Fruit fly (Drosophila melanogaster): ENCODE measurements around the gene crp.

dm6 chr2L:16307026-16307703, 19.6 kb upstream of the crp start, which contains the start of the genes CG5861 and Syx5:
- TF ChIP-seq gl (tag; optimal IDR thresholded peaks at IDR 0.05) = no peak
- TF ChIP-seq CG34367 (tag; optimal IDR thresholded peaks at IDR 0.05) = no peak
- peak; percentile 12 for TF ChIP-seq CG9948 (tag; optimal IDR thresholded peaks at IDR 0.05)
- TF ChIP-seq EcR (GFP tag; optimal IDR thresholded peaks at IDR 0.05) = peak; percentile 0
- peak; percentile 42; the same call in 1 of the 2 replicates for TF ChIP-seq rn (GFP tag; IDR thresholded peaks at IDR 0.05)
- no peak for TF ChIP-seq CG8159 (tag; optimal IDR thresholded peaks at IDR 0.05)

Measured in whole organism, pupa.